Worm (Caenorhabditis elegans): ENCODE data around the gene tut-2.

ce11 chrV:10664271-10664670 is 6.2 kb downstream of the tut-2 start:
- no peak for TF ChIP-seq sea-1 (GFP tag; conservative IDR thresholded peaks at IDR 0.05)
- TF ChIP-seq hmbx-1 (tag; optimal IDR thresholded peaks at IDR 0.05): no peak
- no peak for TF ChIP-seq pes-1 (GFP tag; IDR thresholded peaks at IDR 0.05)
- TF ChIP-seq ama-1 (optimal IDR thresholded peaks at IDR 0.05): no peak
- TF ChIP-seq tbx-11 (GFP tag; IDR thresholded peaks at IDR 0.05): no peak
- no peak for TF ChIP-seq ets-7 (tag; optimal IDR thresholded peaks at IDR 0.05)
- TF ChIP-seq flt-1 (GFP tag; IDR thresholded peaks at IDR 0.05): no peak
- no peak for TF ChIP-seq hmg-4 (GFP tag; optimal IDR thresholded peaks at IDR 0.05)
- no peak for TF ChIP-seq F13C5.2 (tag; optimal IDR thresholded peaks at IDR 0.05)
- no peak for TF ChIP-seq tra-4 (tag; optimal IDR thresholded peaks at IDR 0.05)
